Worm (Caenorhabditis elegans) whole organism, young adult: ENCODE measurements around the gene mob-3.

Experiments
- B0035.1 ChIP-seq: sonication (generic microtip); optimal IDR thresholded peaks from 2 replicates; lab custom pipeline; 2016; ENCODE audit warnings: missing genetic modification characterization, mild to moderate bottlenecking, missing compliant biosample characterization, missing genotype, missing genetic modification reagents
- B0261.1 ChIP-seq: sonication (generic microtip); optimal IDR thresholded peaks from 2 replicates; lab custom pipeline; 2016; ENCODE audit warnings: mild to moderate bottlenecking, missing genetic modification characterization, moderate library complexity, missing compliant biosample characterization
- B0336.3 ChIP-seq: fragments of 200-800 bp; sonication (Bioruptor generic); IDR thresholded peaks from 2 replicates; pipeline ENCODE4 v1.3.6; 2022; ENCODE audit warnings: missing genetic modification characterization, missing compliant biosample characterization
- F23B12.7 ChIP-seq: sonication (generic microtip); optimal IDR thresholded peaks from 2 replicates; lab custom pipeline; 2017; ENCODE audit warnings: missing genetic modification characterization, mild to moderate bottlenecking, missing compliant biosample characterization, antibody characterized with exemption, moderate library complexity; ENCODE audit not compliant: insufficient read depth
- F33H1.4 ChIP-seq: fragments of 200-800 bp; sonication (Bioruptor generic); IDR thresholded peaks from 2 replicates; pipeline ENCODE4 v1.3.6; 2022; ENCODE audit warnings: missing genetic modification reagents, missing genetic modification characterization, missing compliant biosample characterization
- F49E8.2 ChIP-seq: sonication (generic microtip); optimal IDR thresholded peaks from 3 replicates; lab custom pipeline; 2017; ENCODE audit warnings: missing genetic modification characterization, mild to moderate bottlenecking, missing compliant biosample characterization, antibody characterized with exemption, moderate library complexity; ENCODE audit not compliant: insufficient read depth
- F55B11.4 ChIP-seq: sonication (generic microtip); optimal IDR thresholded peaks from 2 replicates; lab custom pipeline; 2016; ENCODE audit warnings: missing compliant biosample characterization, missing genetic modification characterization, borderline replicate concordance; ENCODE audit not compliant: insufficient read depth
- F57A8.1 ChIP-seq: fragments of 200-800 bp; sonication (Bioruptor generic); optimal IDR thresholded peaks from 2 replicates; lab custom pipeline; 2018; ENCODE audit warnings: mild to moderate bottlenecking, missing genetic modification characterization, moderate library complexity, missing compliant biosample characterization
- Y53F4B.3 ChIP-seq: fragments of 200-800 bp; sonication (Bioruptor generic); IDR thresholded peaks from 2 replicates; pipeline ENCODE4 v1.3.6; 2022; ENCODE audit warnings: missing genetic modification reagents, missing genetic modification characterization, missing compliant biosample characterization
- Y79H2A.3 ChIP-seq: fragments of 200-800 bp; sonication (Bioruptor generic); conservative IDR thresholded peaks from 2 replicates; pipeline ENCODE4 v1.3.6; 2022; ENCODE audit warnings: missing genetic modification reagents, missing genetic modification characterization, missing compliant biosample characterization
- aptf-2 ChIP-seq: fragments of 200-800 bp; sonication (Bioruptor generic); conservative IDR thresholded peaks from 2 replicates; pipeline ENCODE4 v1.3.6; 2022; ENCODE audit warnings: missing genetic modification reagents, missing genetic modification characterization, missing compliant biosample characterization
- aptf-3 ChIP-seq: fragments of 200-800 bp; sonication (Bioruptor generic); IDR thresholded peaks from 2 replicates; pipeline ENCODE4 v1.3.6; 2022; ENCODE audit warnings: missing genetic modification characterization, missing compliant biosample characterization
- atf-7 ChIP-seq: sonication (generic microtip); optimal IDR thresholded peaks from 2 replicates; lab custom pipeline; 2017; ENCODE audit warnings: mild to moderate bottlenecking, missing genetic modification characterization, missing compliant biosample characterization
- attf-5 ChIP-seq: fragments of 200-800 bp; sonication (Bioruptor generic); optimal IDR thresholded peaks from 2 replicates; lab custom pipeline; 2018; ENCODE audit warnings: mild to moderate bottlenecking, missing genetic modification characterization, missing compliant biosample characterization
- bed-1 ChIP-seq: fragments of 200-800 bp; sonication (Bioruptor generic); IDR thresholded peaks from 2 replicates; pipeline ENCODE4 v1.3.6; 2022; ENCODE audit warnings: missing genetic modification reagents, missing genetic modification characterization, missing compliant biosample characterization
- cebp-2 ChIP-seq: fragments of 200-800 bp; sonication (Bioruptor generic); IDR thresholded peaks from 2 replicates; pipeline ENCODE4 v1.3.6; 2022; ENCODE audit warnings: missing genetic modification characterization, missing compliant biosample characterization
- ceh-27 ChIP-seq: fragments of 200-800 bp; sonication (Bioruptor generic); optimal IDR thresholded peaks from 2 replicates; lab custom pipeline; 2018; ENCODE audit warnings: mild to moderate bottlenecking, missing genetic modification characterization, moderate library complexity, missing compliant biosample characterization
- ceh-40 ChIP-seq: fragments of 200-800 bp; sonication (Bioruptor generic); IDR thresholded peaks from 2 replicates; pipeline ENCODE4 v1.3.6; 2022; ENCODE audit warnings: missing genetic modification characterization, missing compliant biosample characterization
- ceh-79 ChIP-seq: sonication (generic microtip); optimal IDR thresholded peaks from 2 replicates; lab custom pipeline; 2017; ENCODE audit warnings: mild to moderate bottlenecking, missing genetic modification characterization, missing compliant biosample characterization
- dox-1 ChIP-seq: fragments of 200-800 bp; sonication (Bioruptor generic); IDR thresholded peaks from 2 replicates; pipeline ENCODE4 v1.3.6; 2022; ENCODE audit warnings: missing genetic modification reagents, missing genetic modification characterization, missing compliant biosample characterization
- dpl-1 ChIP-seq: fragments of 150-350 bp; optimal IDR thresholded peaks from 2 replicates; lab custom pipeline; 2014; ENCODE audit warnings: missing biosample characterization, missing genetic modification reagents, missing genetic modification characterization
- egl-18 ChIP-seq: fragments of 200-800 bp; sonication (Bioruptor generic); IDR thresholded peaks from 2 replicates; pipeline ENCODE4 v1.3.6; 2022; ENCODE audit warnings: missing genetic modification reagents, missing genetic modification characterization, missing compliant biosample characterization
- egrh-3 ChIP-seq: fragments of 200-800 bp; sonication (Bioruptor generic); IDR thresholded peaks from 2 replicates; pipeline ENCODE4 v1.3.6; 2022; ENCODE audit warnings: missing genetic modification reagents, missing genetic modification characterization, missing compliant biosample characterization
- ekl-4 ChIP-seq: fragments of 200-800 bp; sonication (Bioruptor generic); IDR thresholded peaks from 2 replicates; pipeline ENCODE4 v1.3.6; 2022; ENCODE audit warnings: missing genetic modification reagents, missing genetic modification characterization, missing compliant biosample characterization
- gei-17 ChIP-seq: fragments of 200-800 bp; sonication (Bioruptor generic); optimal IDR thresholded peaks from 2 replicates; lab custom pipeline; 2018; ENCODE audit warnings: mild to moderate bottlenecking, missing genetic modification characterization, missing compliant biosample characterization
- him-1 ChIP-seq: sonication (generic microtip); optimal IDR thresholded peaks from 2 replicates; lab custom pipeline; 2016; ENCODE audit warnings: missing genotype, missing genetic modification reagents, missing genetic modification characterization, missing compliant biosample characterization
- hmg-1.2 ChIP-seq: fragments of 200-800 bp; sonication (Bioruptor generic); IDR thresholded peaks from 2 replicates; pipeline ENCODE4 v1.3.6; 2022; ENCODE audit warnings: missing genetic modification reagents, missing genetic modification characterization, missing compliant biosample characterization
- hmg-20 ChIP-seq: fragments of 200-800 bp; sonication (Bioruptor generic); IDR thresholded peaks from 2 replicates; pipeline ENCODE4 v1.3.6; 2022; ENCODE audit warnings: missing genetic modification reagents, missing genetic modification characterization, missing compliant biosample characterization
- hsf-1 ChIP-seq: fragments of 200-800 bp; sonication (Bioruptor generic); IDR thresholded peaks from 2 replicates; pipeline ENCODE4 v1.3.6; 2022; ENCODE audit warnings: missing genetic modification reagents, missing genetic modification characterization, missing compliant biosample characterization
- let-526 ChIP-seq: fragments of 200-800 bp; sonication (Bioruptor generic); IDR thresholded peaks from 2 replicates; pipeline ENCODE4 v1.3.6; 2022; ENCODE audit warnings: missing genetic modification reagents, missing genetic modification characterization, missing compliant biosample characterization
- lin-40 ChIP-seq: sonication (generic microtip); optimal IDR thresholded peaks from 2 replicates; lab custom pipeline; 2016; ENCODE audit warnings: missing genetic modification characterization, mild to moderate bottlenecking, missing compliant biosample characterization, missing genotype, missing genetic modification reagents
- lin-54 ChIP-seq: fragments of 200-800 bp; sonication (Bioruptor generic); optimal IDR thresholded peaks from 2 replicates; lab custom pipeline; 2018; ENCODE audit warnings: mild to moderate bottlenecking, missing genetic modification characterization, missing compliant biosample characterization
- lsy-27 ChIP-seq: sonication (generic microtip); optimal IDR thresholded peaks from 2 replicates; lab custom pipeline; 2017; ENCODE audit warnings: missing genetic modification characterization, mild to moderate bottlenecking, missing compliant biosample characterization, antibody characterized with exemption, missing genotype, borderline replicate concordance; ENCODE audit not compliant: insufficient read depth
- madf-10 ChIP-seq: sonication (generic microtip); optimal IDR thresholded peaks from 2 replicates; lab custom pipeline; 2016; ENCODE audit warnings: mild to moderate bottlenecking, missing genetic modification characterization, missing compliant biosample characterization
- madf-3 ChIP-seq: fragments of 200-800 bp; sonication (Bioruptor generic); IDR thresholded peaks from 2 replicates; pipeline ENCODE4 v1.3.6; 2022; ENCODE audit warnings: missing genetic modification reagents, missing genetic modification characterization, missing compliant biosample characterization
- madf-6 ChIP-seq: fragments of 200-800 bp; sonication (Bioruptor generic); IDR thresholded peaks from 2 replicates; pipeline ENCODE4 v1.3.6; 2022; ENCODE audit warnings: missing genetic modification reagents, missing genetic modification characterization, missing compliant biosample characterization
- madf-8 ChIP-seq: fragments of 200-800 bp; sonication (Bioruptor generic); conservative IDR thresholded peaks from 2 replicates; pipeline ENCODE4 v1.3.6; 2022; ENCODE audit warnings: missing genetic modification reagents, missing genetic modification characterization, missing compliant biosample characterization
- mes-4 ChIP-seq: sonication (generic microtip); optimal IDR thresholded peaks from 2 replicates; lab custom pipeline; 2016; ENCODE audit warnings: missing genotype, missing genetic modification characterization, missing compliant biosample characterization
- nfya-1 ChIP-seq: sonication (generic microtip); optimal IDR thresholded peaks from 2 replicates; lab custom pipeline; 2017; ENCODE audit warnings: antibody characterized with exemption, missing compliant biosample characterization, missing genetic modification characterization, borderline replicate concordance; ENCODE audit not compliant: insufficient read depth
- nfya-2 ChIP-seq: fragments of 200-800 bp; sonication (Bioruptor generic); IDR thresholded peaks from 2 replicates; pipeline ENCODE4 v1.3.6; 2022; ENCODE audit warnings: missing genetic modification reagents, missing genetic modification characterization, missing compliant biosample characterization
- nhr-27 ChIP-seq: fragments of 200-800 bp; sonication (Bioruptor generic); optimal IDR thresholded peaks from 2 replicates; lab custom pipeline; 2018; ENCODE audit warnings: mild to moderate bottlenecking, missing genetic modification characterization, moderate library complexity, missing compliant biosample characterization
- snpc-1.3 ChIP-seq: sonication (generic microtip); optimal IDR thresholded peaks from 2 replicates; lab custom pipeline; 2017; ENCODE audit warnings: missing genetic modification characterization, mild to moderate bottlenecking, missing compliant biosample characterization, antibody characterized with exemption, moderate library complexity, missing genotype, missing genetic modification reagents; ENCODE audit not compliant: insufficient read depth
- snpc-3.4 ChIP-seq: sonication (generic microtip); optimal IDR thresholded peaks from 2 replicates; lab custom pipeline; 2017; ENCODE audit warnings: missing genetic modification characterization, mild to moderate bottlenecking, missing compliant biosample characterization, antibody characterized with exemption, moderate library complexity, missing genotype, missing genetic modification reagents
- somi-1 ChIP-seq: fragments of 200-800 bp; sonication (Bioruptor generic); optimal IDR thresholded peaks from 2 replicates; lab custom pipeline; 2018; ENCODE audit warnings: mild to moderate bottlenecking, missing genetic modification characterization, missing compliant biosample characterization
- sptf-2 ChIP-seq: fragments of 200-800 bp; sonication (Bioruptor generic); optimal IDR thresholded peaks from 2 replicates; lab custom pipeline; 2018; ENCODE audit warnings: mild to moderate bottlenecking, missing genetic modification characterization, missing compliant biosample characterization
- unc-130 ChIP-seq: sonication (generic microtip); optimal IDR thresholded peaks from 2 replicates; lab custom pipeline; 2016; ENCODE audit warnings: missing genetic modification reagents, missing genetic modification characterization, missing compliant biosample characterization
- unc-62 ChIP-seq: fragments of 150-350 bp; optimal IDR thresholded peaks from 2 replicates; lab custom pipeline; 2014; ENCODE audit warnings: missing biosample characterization, missing genetic modification reagents, missing genetic modification characterization
- xnd-1 ChIP-seq: sonication (generic microtip); optimal IDR thresholded peaks from 2 replicates; lab custom pipeline; 2016; ENCODE audit warnings: missing genotype, missing genetic modification reagents, missing genetic modification characterization, missing compliant biosample characterization
- ztf-18 ChIP-seq: sonication (generic microtip); optimal IDR thresholded peaks from 2 replicates; lab custom pipeline; 2016; ENCODE audit warnings: missing genotype, mild to moderate bottlenecking, missing genetic modification characterization, missing compliant biosample characterization

mob-3 gene

ce11 chrIV:7344020-7344419 is 44.7 kb downstream of the mob-3 start:
- TF ChIP-seq let-526 (GFP tag; lab: Robert Waterston, UW) = no peak
- TF ChIP-seq F33H1.4 = no peak
- TF ChIP-seq F55B11.4 (tag; lab: Kevin White, UChicago) = no peak
- no peak for TF ChIP-seq xnd-1 (tag; lab: Kevin White, UChicago)
- 0 out of 2 replicates have a peak, but pooled peaks have one; percentile 9 for TF ChIP-seq Y53F4B.3 (GFP tag; lab: Robert Waterston, UW)
- peak; percentile 68 for TF ChIP-seq snpc-3.4 (tag; lab: Kevin White, UChicago)
- TF ChIP-seq snpc-1.3 (tag; lab: Kevin White, UChicago) = no peak
- no peak for TF ChIP-seq nhr-27 (tag; lab: Kevin White, UChicago)
- TF ChIP-seq hmg-20 = no peak
- no peak for TF ChIP-seq ekl-4
- TF ChIP-seq unc-62 (GFP tag; lab: Kevin White, UChicago) = no peak
- TF ChIP-seq madf-8 = no peak
- peak; percentile 84 for TF ChIP-seq B0261.1 (tag; lab: Kevin White, UChicago)
- no peak for TF ChIP-seq hsf-1 (GFP tag; lab: Robert Waterston, UW)
- peak; percentile 14 for TF ChIP-seq attf-5 (GFP tag; lab: Kevin White, UChicago)
- TF ChIP-seq madf-6 (GFP tag; lab: Robert Waterston, UW) = peak; percentile 51
- no peak for TF ChIP-seq nfya-2
- TF ChIP-seq dox-1 (GFP tag; lab: Robert Waterston, UW) = peak; percentile 68
- no peak for TF ChIP-seq mes-4 (tag; lab: Kevin White, UChicago)
- no peak for TF ChIP-seq nfya-1 (tag; lab: Kevin White, UChicago)
- TF ChIP-seq aptf-2 (GFP tag; lab: Robert Waterston, UW) = no peak
- no peak for TF ChIP-seq cebp-2 (GFP tag; lab: Robert Waterston, UW)
- TF ChIP-seq B0035.1 = no peak
- TF ChIP-seq aptf-3 = no peak
- TF ChIP-seq bed-1 (GFP tag; lab: Robert Waterston, UW) = no peak
- TF ChIP-seq ceh-79 (tag; lab: Kevin White, UChicago) = no peak
- no peak for TF ChIP-seq egl-18
- TF ChIP-seq madf-10 (tag; lab: Kevin White, UChicago) = no peak
- no peak for TF ChIP-seq gei-17 (GFP tag; lab: Kevin White, UChicago)
- peak; percentile 52 for TF ChIP-seq him-1 (tag; lab: Kevin White, UChicago)
- no peak for TF ChIP-seq somi-1 (GFP tag; lab: Kevin White, UChicago)
- TF ChIP-seq unc-130 = no peak
- TF ChIP-seq lin-40 (tag; lab: Kevin White, UChicago) = no peak
- no peak for TF ChIP-seq F57A8.1 (GFP tag; lab: Kevin White, UChicago)
- no peak for TF ChIP-seq Y79H2A.3 (GFP tag; lab: Robert Waterston, UW)
- TF ChIP-seq F49E8.2 (tag; lab: Kevin White, UChicago) = no peak
- no peak for TF ChIP-seq ceh-40 (GFP tag; lab: Robert Waterston, UW)
- TF ChIP-seq sptf-2 (GFP tag; lab: Kevin White, UChicago) = no peak
- TF ChIP-seq lsy-27 (tag; lab: Kevin White, UChicago) = no peak
- TF ChIP-seq F23B12.7 (tag; lab: Kevin White, UChicago) = no peak
- no peak for TF ChIP-seq atf-7 (tag; lab: Kevin White, UChicago)
- peak; percentile 20; the same call in 1 of the 2 replicates for TF ChIP-seq egrh-3
- peak; percentile 28 for TF ChIP-seq lin-54 (GFP tag; lab: Kevin White, UChicago)
- TF ChIP-seq hmg-1.2 = peak; percentile 75
- TF ChIP-seq B0336.3 (GFP tag; lab: Robert Waterston, UW) = no peak
- TF ChIP-seq madf-3 = no peak
- peak; percentile 32 for TF ChIP-seq ztf-18 (tag; lab: Kevin White, UChicago)
- TF ChIP-seq ceh-27 (GFP tag; lab: Kevin White, UChicago) = no peak
- TF ChIP-seq dpl-1 (GFP tag; lab: Kevin White, UChicago) = no peak
